ENCODE assay signal across 2 worm cellular contexts in genomic region chrIII:4796039-4796438, ce11.
TF ChIP-seq lines count a peak whose summit lies in the region.

No protein-coding gene starts in this region.

TF ChIP-seq in whole organism, L1 larva, 84 proteins besides CTCF, POLR2A, EP300 and RAD21 (continued from another document):
- TF ChIP-seq isw-1 (GFP tag; IDR thresholded peaks at IDR 0.05; lab: Robert Waterston, UW) (no peak), nhr-19 (GFP tag; conservative IDR thresholded peaks at IDR 0.05; lab: Robert Waterston, UW) (peak; percentile 42; the same call in 1 of the 2 replicates), pqm-1 (tag; optimal IDR thresholded peaks at IDR 0.05; lab: Kevin White, UChicago) (no peak), ama-1 (optimal IDR thresholded peaks at IDR 0.05; lab: Kevin White, UChicago) (no peak), irx-1 (tag; optimal IDR thresholded peaks at IDR 0.05; lab: Kevin White, UChicago) (no peak), sup-37 (GFP tag; optimal IDR thresholded peaks at IDR 0.05; lab: Kevin White, UChicago) (no peak), lin-35 (GFP tag; optimal IDR thresholded peaks at IDR 0.05; lab: Kevin White, UChicago) (peak; percentile 53 to 79), tbx-2 (tag; optimal IDR thresholded peaks at IDR 0.05; lab: Kevin White, UChicago) (peak; percentile 56), grh-1 (GFP tag; IDR thresholded peaks at IDR 0.05; lab: Robert Waterston, UW) (no peak), hlh-17 (GFP tag; optimal IDR thresholded peaks at IDR 0.05; lab: Kevin White, UChicago; ENCODE audit: borderline replicate concordance) (no peak), nhr-11 (tag; optimal IDR thresholded peaks at IDR 0.05; lab: Kevin White, UChicago) (no peak), C34B4.2 (tag; optimal IDR thresholded peaks at IDR 0.05; lab: Kevin White, UChicago) (no peak), C04F5.9 (tag; optimal IDR thresholded peaks at IDR 0.05; lab: Kevin White, UChicago) (peak; percentile 15), ets-5 (GFP tag; IDR thresholded peaks at IDR 0.05; lab: Robert Waterston, UW) (no peak), xbp-1 (tag; optimal IDR thresholded peaks at IDR 0.05; lab: Kevin White, UChicago) (peak; percentile 46), C16A3.4 (tag; optimal IDR thresholded peaks at IDR 0.05; lab: Kevin White, UChicago) (peak; percentile 62), fkh-4 (tag; optimal IDR thresholded peaks at IDR 0.05; lab: Kevin White, UChicago; ENCODE audit: borderline replicate concordance) (no peak), lin-14 (GFP tag; optimal IDR thresholded peaks at IDR 0.05; lab: Kevin White, UChicago) (peak; percentile 93), jun-1 (tag; optimal IDR thresholded peaks at IDR 0.05; lab: Kevin White, UChicago) (peak; percentile 96), alr-1 (tag; optimal IDR thresholded peaks at IDR 0.05; lab: Kevin White, UChicago; ENCODE audit: borderline replicate concordance) (no peak), snu-23 (GFP tag; optimal IDR thresholded peaks at IDR 0.05; lab: Kevin White, UChicago) (peak; percentile 72), F16B12.6 (tag; optimal IDR thresholded peaks at IDR 0.05; lab: Kevin White, UChicago) (peak; percentile 57), efl-3 (GFP tag; optimal IDR thresholded peaks at IDR 0.05; lab: Kevin White, UChicago) (no peak), zip-4 (GFP tag; optimal IDR thresholded peaks at IDR 0.05; lab: Kevin White, UChicago) (no peak), fos-1 (tag; optimal IDR thresholded peaks at IDR 0.05; lab: Kevin White, UChicago) (peak; percentile 99), lin-15B (tag; optimal IDR thresholded peaks at IDR 0.05; lab: Kevin White, UChicago) (peak; percentile 52), hpl-2 (GFP tag; optimal IDR thresholded peaks at IDR 0.05; lab: Kevin White, UChicago) (no peak), nhr-85 (tag; lab: Kevin White, UChicago) (peak; percentile 54), elt-3 (tag; optimal IDR thresholded peaks at IDR 0.05; lab: Kevin White, UChicago) (peak in 3 of 6 experiments; percentile 3 to 78 (median 38)), nhr-71 (tag; optimal IDR thresholded peaks at IDR 0.05; lab: Kevin White, UChicago) (peak; percentile 71), swsn-7 (tag; optimal IDR thresholded peaks at IDR 0.05; lab: Kevin White, UChicago) (peak; percentile 47), unc-130 (tag; optimal IDR thresholded peaks at IDR 0.05; lab: Kevin White, UChicago) (no peak), nhr-237 (tag; optimal IDR thresholded peaks at IDR 0.05; lab: Kevin White, UChicago) (peak; percentile 5), sptf-1 (tag; optimal IDR thresholded peaks at IDR 0.05; lab: Kevin White, UChicago) (no peak), mab-9 (GFP tag; IDR thresholded peaks at IDR 0.05; lab: Robert Waterston, UW) (no peak), skn-1 (tag; optimal IDR thresholded peaks at IDR 0.05; lab: Kevin White, UChicago) (peak; percentile 27), aha-1 (tag; optimal IDR thresholded peaks at IDR 0.05; lab: Kevin White, UChicago) (no peak), efl-1 (optimal IDR thresholded peaks at IDR 0.05; lab: Kevin White, UChicago) (peak; percentile 78 to 80), efl-1 (GFP tag; optimal IDR thresholded peaks at IDR 0.05 in 1 of 2; lab: Kevin White, UChicago) (peak; percentile 60 to 96), pag-3 (tag; optimal IDR thresholded peaks at IDR 0.05; lab: Kevin White, UChicago; ENCODE audit: borderline replicate concordance, insufficient read depth) (no peak), mep-1 (tag; optimal IDR thresholded peaks at IDR 0.05; lab: Kevin White, UChicago) (peak; percentile 85), lir-3 (tag; optimal IDR thresholded peaks at IDR 0.05; lab: Kevin White, UChicago; ENCODE audit: poor library complexity) (peak; percentile 22), nhr-76 (tag; optimal IDR thresholded peaks at IDR 0.05; lab: Kevin White, UChicago) (no peak), dpl-1 (GFP tag; optimal IDR thresholded peaks at IDR 0.05; lab: Kevin White, UChicago) (peak; percentile 52 to 67 (median 61)), vab-15 (tag; optimal IDR thresholded peaks at IDR 0.05; lab: Kevin White, UChicago) (no peak), nhr-47 (tag; optimal IDR thresholded peaks at IDR 0.05; lab: Kevin White, UChicago) (peak; percentile 54), nhr-77 (tag; optimal IDR thresholded peaks at IDR 0.05; lab: Kevin White, UChicago) (peak; percentile 67)
TF ChIP-seq in whole organism, L1 larva: peak in this region for 33.

TF ChIP-seq in whole organism, L3 larva, 47 proteins besides CTCF, POLR2A, EP300 and RAD21 (continued from another document):
- TF ChIP-seq fos-1 (tag; optimal IDR thresholded peaks at IDR 0.05; lab: Kevin White, UChicago) (peak; percentile 99), pha-4 (tag; optimal IDR thresholded peaks at IDR 0.05; lab: Kevin White, UChicago) (peak; percentile 90), lin-15B (tag; optimal IDR thresholded peaks at IDR 0.05; lab: Kevin White, UChicago) (peak; percentile 66), elt-2 (tag; optimal IDR thresholded peaks at IDR 0.05; lab: Kevin White, UChicago) (peak; percentile 58), ztf-4 (tag; optimal IDR thresholded peaks at IDR 0.05; lab: Kevin White, UChicago) (no peak), hmg-11 (tag; optimal IDR thresholded peaks at IDR 0.05; lab: Kevin White, UChicago) (peak; percentile 66), tbx-2 (tag; optimal IDR thresholded peaks at IDR 0.05; lab: Kevin White, UChicago) (no peak), ZK546.5 (tag; optimal IDR thresholded peaks at IDR 0.05; lab: Kevin White, UChicago) (no peak), nhr-76 (tag; optimal IDR thresholded peaks at IDR 0.05; lab: Kevin White, UChicago) (no peak), skn-1 (tag; optimal IDR thresholded peaks at IDR 0.05; lab: Kevin White, UChicago) (peak; percentile 62), eor-1 (tag; optimal IDR thresholded peaks at IDR 0.05; lab: Kevin White, UChicago) (no peak), ceh-28 (tag; optimal IDR thresholded peaks at IDR 0.05; lab: Kevin White, UChicago) (peak; percentile 73), nhr-11 (tag; optimal IDR thresholded peaks at IDR 0.05; lab: Kevin White, UChicago) (no peak), nhr-25 (tag; optimal IDR thresholded peaks at IDR 0.05; lab: Kevin White, UChicago) (peak; percentile 65), ama-1 (optimal IDR thresholded peaks at IDR 0.05; lab: Kevin White, UChicago) (peak; percentile 59), egl-27 (tag; optimal IDR thresholded peaks at IDR 0.05; lab: Kevin White, UChicago) (no peak), elt-1 (tag; optimal IDR thresholded peaks at IDR 0.05; lab: Kevin White, UChicago) (no peak), sea-2 (GFP tag; optimal IDR thresholded peaks at IDR 0.05; lab: Kevin White, UChicago) (no peak), jun-1 (tag; optimal IDR thresholded peaks at IDR 0.05; lab: Kevin White, UChicago) (peak; percentile 96), fkh-10 (GFP tag; optimal IDR thresholded peaks at IDR 0.05; lab: Kevin White, UChicago) (no peak), elt-3 (tag; optimal IDR thresholded peaks at IDR 0.05; lab: Kevin White, UChicago) (peak in 2 of 3 experiments; percentile 8 to 45), unc-62 (GFP tag; optimal IDR thresholded peaks at IDR 0.05; lab: Kevin White, UChicago) (no peak), nhr-12 (tag; optimal IDR thresholded peaks at IDR 0.05; lab: Kevin White, UChicago) (no peak), ceh-9 (tag; optimal IDR thresholded peaks at IDR 0.05; lab: Kevin White, UChicago) (no peak), ceh-82 (tag; optimal IDR thresholded peaks at IDR 0.05; lab: Kevin White, UChicago) (no peak), nhr-43 (tag; optimal IDR thresholded peaks at IDR 0.05; lab: Kevin White, UChicago; ENCODE audit: poor library complexity, severe bottlenecking) (peak; percentile 45), daf-12 (tag; optimal IDR thresholded peaks at IDR 0.05; lab: Kevin White, UChicago) (no peak)
